Fruit fly (Drosophila melanogaster) whole organism, embryonic: ENCODE measurements around the gene CG33489.

ENCODE experiments used
- Aef1 ChIP-seq: fragments of 200-800 bp; sonication (Bioruptor generic); IDR thresholded peaks from 3 replicates; pipeline ENCODE4 v1.3.6; 2022; ENCODE audit warnings: missing biosample characterization, missing genetic modification characterization
- BtbVII ChIP-seq: fragments of 200-800 bp; sonication (Bioruptor generic); optimal IDR thresholded peaks from 3 replicates; lab custom pipeline; 2017; ENCODE audit warnings: missing biosample characterization, mild to moderate bottlenecking, missing genetic modification characterization
- CG10209 ChIP-seq: fragments of 200-800 bp; sonication (Bioruptor generic); optimal IDR thresholded peaks from 3 replicates; lab custom pipeline; 2017; ENCODE audit warnings: missing biosample characterization, mild to moderate bottlenecking, missing genetic modification characterization, missing genetic modification reagents
- CG10654 ChIP-seq: fragments of 200-800 bp; sonication (Bioruptor generic); optimal IDR thresholded peaks from 2 replicates; lab custom pipeline; 2016; ENCODE audit warnings: missing biosample characterization, missing genetic modification characterization
- CG11456 ChIP-seq: fragments of 200-800 bp; sonication (Bioruptor generic); IDR thresholded peaks from 3 replicates; pipeline ENCODE4 v1.3.6; 2022; ENCODE audit warnings: missing biosample characterization, missing genetic modification characterization
- CG12391 ChIP-seq: fragments of 200-800 bp; sonication (Bioruptor generic); optimal IDR thresholded peaks from 3 replicates; lab custom pipeline; 2018; ENCODE audit warnings: missing biosample characterization, mild to moderate bottlenecking, missing genetic modification characterization, moderate library complexity
- CG13287 ChIP-seq: fragments of 200-800 bp; sonication (Bioruptor generic); IDR thresholded peaks from 2 replicates; pipeline ENCODE4 v1.3.6; 2022; ENCODE audit warnings: missing biosample characterization, missing genetic modification characterization; ENCODE audit not compliant: partially characterized antibody
- CG18262 ChIP-seq: fragments of 200-800 bp; optimal IDR thresholded peaks from 3 replicates; lab custom pipeline; 2019; ENCODE audit warnings: missing biosample characterization, mild to moderate bottlenecking, missing genetic modification characterization, moderate library complexity
- CG31441 ChIP-seq: fragments of 200-800 bp; sonication (Bioruptor generic); IDR thresholded peaks from 2 replicates; pipeline ENCODE4 v1.3.6; 2022; ENCODE audit warnings: missing biosample characterization, missing genetic modification characterization
- CG4854 ChIP-seq: fragments of 200-800 bp; sonication (Bioruptor generic); optimal IDR thresholded peaks from 2 replicates; lab custom pipeline; 2016; ENCODE audit warnings: missing biosample characterization, missing genetic modification characterization, inconsistent platforms
- CG6791 ChIP-seq: fragments of 200-800 bp; sonication (Bioruptor generic); IDR thresholded peaks from 3 replicates; pipeline ENCODE4 v1.3.6; 2022; ENCODE audit warnings: missing biosample characterization, missing genetic modification characterization; ENCODE audit not compliant: partially characterized antibody
- CG7745 ChIP-seq: fragments of 200-800 bp; sonication (Bioruptor generic); optimal IDR thresholded peaks from 2 replicates; lab custom pipeline; 2018; ENCODE audit warnings: missing biosample characterization, mild to moderate bottlenecking, missing genetic modification characterization, moderate library complexity
- CG7928 ChIP-seq: fragments of 200-800 bp; sonication (Bioruptor generic); optimal IDR thresholded peaks from 2 replicates; lab custom pipeline; 2017; ENCODE audit warnings: missing biosample characterization, mild to moderate bottlenecking, missing genetic modification characterization
- CG8089 ChIP-seq: fragments of 200-800 bp; sonication (Bioruptor generic); optimal IDR thresholded peaks from 3 replicates; lab custom pipeline; 2016; ENCODE audit warnings: missing biosample characterization, missing genetic modification characterization
- CoRest ChIP-seq: fragments of 200-800 bp; sonication (Bioruptor generic); optimal IDR thresholded peaks from 3 replicates; lab custom pipeline; 2018; ENCODE audit warnings: missing biosample characterization, mild to moderate bottlenecking, missing genetic modification characterization, moderate library complexity
- Dip3 ChIP-seq: fragments of 200-800 bp; sonication (Bioruptor generic); optimal IDR thresholded peaks from 3 replicates; lab custom pipeline; 2016; ENCODE audit warnings: missing biosample characterization, missing genetic modification characterization
- Hand ChIP-seq: fragments of 200-800 bp; sonication (Bioruptor generic); optimal IDR thresholded peaks from 2 replicates; lab custom pipeline; 2017; ENCODE audit warnings: mild to moderate bottlenecking, missing biosample characterization, missing genetic modification reagents, missing genetic modification characterization
- Jarid2 ChIP-seq: fragments of 200-800 bp; sonication (Bioruptor generic); optimal IDR thresholded peaks from 3 replicates; lab custom pipeline; 2017; ENCODE audit warnings: mild to moderate bottlenecking, missing biosample characterization, missing genetic modification reagents, missing genetic modification characterization
- Nf-YC ChIP-seq: fragments of 200-800 bp; optimal IDR thresholded peaks from 3 replicates; lab custom pipeline; 2019; ENCODE audit warnings: missing biosample characterization, mild to moderate bottlenecking, missing genetic modification characterization, moderate library complexity
- Ravus ChIP-seq: fragments of 200-800 bp; sonication (Bioruptor generic); IDR thresholded peaks from 2 replicates; pipeline ENCODE4 v1.3.6; 2022; ENCODE audit warnings: missing biosample characterization, missing genetic modification characterization
- Side ChIP-seq: fragments of 200-800 bp; sonication (Bioruptor generic); optimal IDR thresholded peaks from 2 replicates; lab custom pipeline; 2016; ENCODE audit warnings: missing biosample characterization, missing genetic modification characterization
- Spps ChIP-seq: fragments of 200-800 bp; sonication (Bioruptor generic); optimal IDR thresholded peaks from 2 replicates; lab custom pipeline; 2018; ENCODE audit warnings: missing biosample characterization, mild to moderate bottlenecking, missing genetic modification characterization
- Sry-β ChIP-seq: fragments of 200-800 bp; sonication (Bioruptor generic); optimal IDR thresholded peaks from 2 replicates; lab custom pipeline; 2018; ENCODE audit warnings: missing biosample characterization, mild to moderate bottlenecking, missing genetic modification characterization, moderate library complexity
- Xrp1 ChIP-seq: fragments of 200-800 bp; sonication (Bioruptor generic); IDR thresholded peaks from 2 replicates; pipeline ENCODE4 v1.3.6; 2022; ENCODE audit warnings: missing biosample characterization, missing genetic modification characterization
- cg ChIP-seq: fragments of 200-800 bp; sonication (Bioruptor generic); optimal IDR thresholded peaks from 3 replicates; lab custom pipeline; 2019; ENCODE audit warnings: missing biosample characterization, mild to moderate bottlenecking, missing genetic modification characterization, moderate library complexity
- crp ChIP-seq, 2 experiments: fragments of 200-800 bp; sonication (Bioruptor generic); optimal IDR thresholded peaks; 2 replicates in 1 of 2; 3 replicates in 1 of 2; lab custom pipeline; 2017; ENCODE audit warnings: missing biosample characterization in 2 of 2, missing genetic modification characterization in 2 of 2, mild to moderate bottlenecking in 1 of 2, moderate library complexity in 1 of 2
- da ChIP-seq: fragments of 200-800 bp; sonication (Bioruptor generic); optimal IDR thresholded peaks from 2 replicates; lab custom pipeline; 2016; ENCODE audit warnings: missing biosample characterization, missing genetic modification characterization
- dimm ChIP-seq: fragments of 200-800 bp; sonication (Bioruptor generic); IDR thresholded peaks from 2 replicates; pipeline ENCODE4 v1.3.6; 2022; ENCODE audit warnings: missing biosample characterization, missing genetic modification characterization
- fru ChIP-seq: fragments of >200 bp; optimal IDR thresholded peaks from 2 replicates; lab custom pipeline; 2017
- ftz-f1 ChIP-seq: fragments of 200-800 bp; sonication (Bioruptor generic); optimal IDR thresholded peaks from 2 replicates; lab custom pipeline; 2016; ENCODE audit warnings: missing biosample characterization, missing genetic modification characterization
- gem ChIP-seq: fragments of 200-800 bp; sonication (Bioruptor generic); optimal IDR thresholded peaks from 2 replicates; lab custom pipeline; 2019; ENCODE audit warnings: missing biosample characterization, mild to moderate bottlenecking, missing genetic modification characterization, moderate library complexity
- hb ChIP-seq: fragments of 200-800 bp; sonication (Bioruptor generic); IDR thresholded peaks from 3 replicates; pipeline ENCODE4 v1.3.6; 2022; ENCODE audit warnings: missing biosample characterization, missing genetic modification characterization; ENCODE audit not compliant: partially characterized antibody
- lilli ChIP-seq: fragments of 200-800 bp; sonication (Bioruptor generic); optimal IDR thresholded peaks from 3 replicates; lab custom pipeline; 2016; ENCODE audit warnings: missing biosample characterization, missing genetic modification characterization
- luna ChIP-seq: fragments of 200-800 bp; sonication (Bioruptor generic); optimal IDR thresholded peaks from 2 replicates; lab custom pipeline; 2016; ENCODE audit warnings: missing biosample characterization, missing genetic modification characterization
- nom ChIP-seq: fragments of 200-800 bp; sonication (Bioruptor generic); optimal IDR thresholded peaks from 2 replicates; lab custom pipeline; 2017; ENCODE audit warnings: missing biosample characterization, missing genetic modification characterization, mild to moderate bottlenecking, moderate library complexity, missing genetic modification reagents
- oc ChIP-seq: fragments of 200-800 bp; sonication (Bioruptor generic); optimal IDR thresholded peaks from 2 replicates; lab custom pipeline; 2018; ENCODE audit warnings: missing biosample characterization, mild to moderate bottlenecking, missing genetic modification characterization, moderate library complexity
- peb ChIP-seq: fragments of 200-800 bp; sonication (Bioruptor generic); IDR thresholded peaks from 2 replicates; pipeline ENCODE4 v1.3.6; 2022; ENCODE audit warnings: missing biosample characterization, missing genetic modification characterization
- sisA ChIP-seq: fragments of 200-800 bp; sonication (Bioruptor generic); IDR thresholded peaks from 2 replicates; pipeline ENCODE4 v1.3.6; 2022; ENCODE audit warnings: missing biosample characterization, missing genetic modification characterization
- tna ChIP-seq: fragments of 200-800 bp; sonication (Bioruptor generic); IDR thresholded peaks from 2 replicates; pipeline ENCODE4 v1.3.6; 2022; ENCODE audit warnings: missing biosample characterization, missing genetic modification characterization; ENCODE audit not compliant: partially characterized antibody
- vvl ChIP-seq: fragments of 200-800 bp; sonication (Bioruptor generic); IDR thresholded peaks from 2 replicates; pipeline ENCODE4 v1.3.6; 2022; ENCODE audit warnings: missing biosample characterization, missing genetic modification characterization
- wdn ChIP-seq: fragments of 200-800 bp; sonication (Bioruptor generic); IDR thresholded peaks from 2 replicates; pipeline ENCODE4 v1.3.6; 2022; ENCODE audit warnings: missing biosample characterization, missing genetic modification characterization

CG33489 gene

DNA sequence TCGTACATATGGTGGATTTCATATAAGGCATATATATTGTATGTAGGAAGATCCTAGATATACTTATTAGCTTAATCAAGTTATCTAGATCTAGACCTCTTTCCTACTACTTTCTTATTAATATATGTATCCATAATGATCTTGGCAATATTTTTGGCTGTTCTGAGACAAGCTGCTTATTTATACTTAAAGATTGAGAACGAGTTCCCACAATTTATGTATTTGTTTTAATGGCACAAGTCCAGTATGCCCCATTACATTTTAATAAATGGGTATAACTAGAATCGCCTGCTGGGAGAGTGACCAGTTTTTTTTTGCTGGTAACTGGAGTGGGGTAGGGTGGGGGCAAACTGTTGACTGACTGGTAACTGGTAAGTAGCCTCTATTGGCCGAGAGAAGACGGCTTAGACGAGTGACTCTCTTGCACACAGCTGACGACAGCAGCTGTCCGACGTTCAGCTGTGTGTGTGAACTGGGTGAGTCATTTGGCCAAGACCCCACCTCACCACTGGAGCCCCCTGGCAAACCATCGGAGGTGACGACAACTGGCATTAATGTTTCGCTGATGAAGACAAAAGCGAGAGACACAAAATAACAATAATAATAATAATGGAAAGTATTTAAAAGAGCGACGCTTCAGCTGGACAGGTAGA is 40.0 kb downstream of the CG33489 start (continued):
- TF ChIP-seq tna (GFP tag; lab: Robert Waterston, UW) (0 out of 2 replicates have a peak, but pooled peaks have one; percentile 26), CG18262 (no peak), sisA (GFP tag; lab: Robert Waterston, UW) (no peak), CG13287 (GFP tag; lab: Robert Waterston, UW) (no peak), ftz-f1 (GFP tag; lab: Kevin White, UChicago) (no peak), cg (GFP tag; lab: Kevin White, UChicago) (peak; percentile 65), Spps (tag; lab: Kevin White, UChicago) (no peak), hb (GFP tag; lab: Robert Waterston, UW) (no peak), Hand (GFP tag; lab: Kevin White, UChicago) (no peak), Jarid2 (GFP tag; lab: Kevin White, UChicago) (no peak), BtbVII (GFP tag; lab: Kevin White, UChicago) (no peak), CG10654 (GFP tag; lab: Kevin White, UChicago) (no peak), Sry-β (no peak), gem (peak; percentile 15), luna (no peak), lilli (no peak), Aef1 (GFP tag; lab: Robert Waterston, UW) (no peak), Ravus (GFP tag; lab: Robert Waterston, UW) (no peak), nom (GFP tag; lab: Kevin White, UChicago) (no peak), wdn (GFP tag; lab: Robert Waterston, UW) (no peak), Dip3 (GFP tag; lab: Kevin White, UChicago) (no peak), CG11456 (GFP tag; lab: Robert Waterston, UW) (no peak), vvl (GFP tag; lab: Robert Waterston, UW) (no peak), CG4854 (GFP tag; lab: Kevin White, UChicago) (no peak), dimm (GFP tag; lab: Robert Waterston, UW) (no peak), CG8089 (GFP tag; lab: Kevin White, UChicago) (no peak), CoRest (tag; lab: Kevin White, UChicago) (no peak), Xrp1 (GFP tag; lab: Robert Waterston, UW) (peak; percentile 16; the same call in 1 of the 2 replicates), CG7928 (no peak), Nf-YC (tag; lab: Kevin White, UChicago) (no peak), CG6791 (0 out of 3 replicates have a peak, but pooled peaks have one; percentile 8), oc (tag; lab: Kevin White, UChicago) (peak; percentile 23), Side (GFP tag; lab: Kevin White, UChicago) (no peak), CG7745 (tag; lab: Kevin White, UChicago) (no peak), crp (GFP tag; optimal IDR thresholded peaks at IDR 0.05; lab: Kevin White, UChicago) (peak in 1 of 2 experiments; percentile 17), CG31441 (GFP tag; lab: Robert Waterston, UW) (no peak), CG12391 (tag; lab: Kevin White, UChicago) (no peak), da (GFP tag; lab: Kevin White, UChicago) (no peak), peb (GFP tag; lab: Robert Waterston, UW) (no peak), fru (lab: Kevin White, UChicago) (no peak), CG10209 (GFP tag; lab: Kevin White, UChicago) (no peak)
